Worm (Caenorhabditis elegans): ENCODE data around the gene C07A12.2.

C07A12.2 gene

DNA sequence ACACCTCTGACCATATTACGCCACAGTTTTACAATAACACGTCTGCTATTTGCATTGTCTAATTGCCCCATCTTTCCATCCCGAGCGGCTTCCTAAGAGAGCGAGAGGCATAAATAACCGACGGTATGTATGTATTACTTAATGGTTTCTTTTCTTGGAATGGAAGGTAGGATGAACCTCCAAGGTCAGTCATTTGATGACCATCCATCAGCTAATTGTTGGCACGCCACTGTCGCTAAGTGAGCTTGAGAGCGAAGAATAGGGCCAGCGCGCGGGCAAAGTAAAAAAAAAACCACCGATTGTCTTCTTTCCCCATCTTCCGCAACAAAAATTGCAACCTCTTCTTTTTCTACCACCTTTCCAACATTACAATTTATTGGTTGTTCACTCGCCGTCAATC lies 11.4 kb downstream of the C07A12.2 start:
- TF ChIP-seq mbf-1 (tag; optimal IDR thresholded peaks at IDR 0.05) (no peak), nhr-11 (tag; optimal IDR thresholded peaks at IDR 0.05) (no peak), snpc-4 (tag; optimal IDR thresholded peaks at IDR 0.05) (no peak), lsy-2 (tag; optimal IDR thresholded peaks at IDR 0.05) (no peak), zag-1 (tag; optimal IDR thresholded peaks at IDR 0.05) (no peak), elt-3 (tag; optimal IDR thresholded peaks at IDR 0.05) (no peak), sem-4 (tag; optimal IDR thresholded peaks at IDR 0.05) (peak; percentile 20), R02D3.7 (tag; optimal IDR thresholded peaks at IDR 0.05) (no peak), nhr-25 (tag; optimal IDR thresholded peaks at IDR 0.05) (peak; percentile 34)

DNA sequence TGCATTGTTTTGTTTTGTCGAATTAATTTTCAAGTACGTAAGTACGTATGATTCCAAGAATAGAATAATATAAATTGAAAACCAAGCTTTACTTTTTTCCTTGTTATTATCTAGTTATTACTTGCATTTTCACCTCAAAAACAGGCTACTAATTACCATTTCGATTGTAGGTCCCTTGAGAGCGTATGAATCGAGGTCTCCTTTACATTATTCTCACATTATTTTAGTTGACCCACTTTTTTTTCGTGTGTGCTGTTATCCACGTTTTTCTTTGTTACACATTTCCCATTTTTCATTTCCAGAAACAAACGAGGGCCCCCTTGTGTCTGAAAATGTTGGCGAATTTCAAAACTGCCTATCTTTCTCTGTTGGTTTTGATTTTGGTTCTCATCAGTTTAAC lies 17.2 kb downstream of the C07A12.2 start, which contains the start of gene C05E11.6:
C05E11.6 (plus strand) TSS at position 301 of the 400 bp plus-strand sequence.
- TF ChIP-seq nhr-23 (tag; optimal IDR thresholded peaks at IDR 0.05) (no peak), nhr-11 (tag; optimal IDR thresholded peaks at IDR 0.05) (no peak), gmeb-1 (tag; optimal IDR thresholded peaks at IDR 0.05) (no peak), nhr-129 (tag; optimal IDR thresholded peaks at IDR 0.05) (no peak), C34F6.9 (tag; optimal IDR thresholded peaks at IDR 0.05) (no peak), nhr-21 (tag; optimal IDR thresholded peaks at IDR 0.05) (no peak), dmd-4 (tag; optimal IDR thresholded peaks at IDR 0.05) (no peak), blmp-1 (tag; optimal IDR thresholded peaks at IDR 0.05; ENCODE audit: insufficient read depth) (no peak), sma-3 (GFP tag; optimal IDR thresholded peaks at IDR 0.05) (no peak), nhr-6 (tag; optimal IDR thresholded peaks at IDR 0.05) (no peak), F13H6.1 (tag; optimal IDR thresholded peaks at IDR 0.05) (no peak), unc-39 (tag; optimal IDR thresholded peaks at IDR 0.05) (no peak), mbf-1 (tag; optimal IDR thresholded peaks at IDR 0.05) (no peak), unc-62 (GFP tag; optimal IDR thresholded peaks at IDR 0.05) (no peak)

DNA sequence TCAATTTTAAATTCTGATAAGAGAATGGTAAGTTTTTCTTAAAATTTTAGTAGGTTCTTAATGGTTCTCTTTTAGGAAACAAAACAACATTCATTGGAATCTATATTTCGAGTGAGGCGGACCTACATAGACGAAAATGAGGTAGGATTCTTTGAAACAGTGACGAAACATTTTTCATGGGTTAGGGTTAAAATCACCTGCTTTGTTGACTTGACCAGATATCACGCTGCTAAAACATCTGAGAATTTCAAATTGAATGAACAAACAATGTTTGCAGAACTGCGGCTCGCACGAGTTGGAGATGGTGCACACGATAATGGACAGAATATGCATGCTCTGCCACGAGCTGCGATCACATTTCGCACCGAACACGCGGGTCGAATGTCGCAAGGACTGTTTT lies 17.6 kb downstream of the C07A12.2 start:
- TF ChIP-seq unc-39 (tag; optimal IDR thresholded peaks at IDR 0.05) = no peak
- TF ChIP-seq gmeb-1 (tag; optimal IDR thresholded peaks at IDR 0.05) = no peak
- TF ChIP-seq snpc-4 (tag; optimal IDR thresholded peaks at IDR 0.05) = no peak
- no peak for TF ChIP-seq Y55F3AM.14 (GFP tag; optimal IDR thresholded peaks at IDR 0.05)
- no peak for TF ChIP-seq ZK546.5 (tag; optimal IDR thresholded peaks at IDR 0.05)
- no peak for TF ChIP-seq fos-1 (tag; optimal IDR thresholded peaks at IDR 0.05)
- TF ChIP-seq crh-2 (tag; optimal IDR thresholded peaks at IDR 0.05) = no peak
- TF ChIP-seq nhr-129 (tag; optimal IDR thresholded peaks at IDR 0.05) = no peak
- TF ChIP-seq nhr-6 (tag; optimal IDR thresholded peaks at IDR 0.05) = no peak
- TF ChIP-seq elt-3 (tag; optimal IDR thresholded peaks at IDR 0.05) = no peak
- TF ChIP-seq nhr-21 (tag; optimal IDR thresholded peaks at IDR 0.05) = no peak
- TF ChIP-seq blmp-1 (tag; optimal IDR thresholded peaks at IDR 0.05; ENCODE audit: insufficient read depth) = no peak
- no peak for TF ChIP-seq sem-4 (tag; optimal IDR thresholded peaks at IDR 0.05)
- TF ChIP-seq mbf-1 (tag; optimal IDR thresholded peaks at IDR 0.05) = no peak
- no peak for TF ChIP-seq ceh-16 (tag; optimal IDR thresholded peaks at IDR 0.05)
- TF ChIP-seq ztf-1 (GFP tag; conservative IDR thresholded peaks at IDR 0.05) = no peak

DNA sequence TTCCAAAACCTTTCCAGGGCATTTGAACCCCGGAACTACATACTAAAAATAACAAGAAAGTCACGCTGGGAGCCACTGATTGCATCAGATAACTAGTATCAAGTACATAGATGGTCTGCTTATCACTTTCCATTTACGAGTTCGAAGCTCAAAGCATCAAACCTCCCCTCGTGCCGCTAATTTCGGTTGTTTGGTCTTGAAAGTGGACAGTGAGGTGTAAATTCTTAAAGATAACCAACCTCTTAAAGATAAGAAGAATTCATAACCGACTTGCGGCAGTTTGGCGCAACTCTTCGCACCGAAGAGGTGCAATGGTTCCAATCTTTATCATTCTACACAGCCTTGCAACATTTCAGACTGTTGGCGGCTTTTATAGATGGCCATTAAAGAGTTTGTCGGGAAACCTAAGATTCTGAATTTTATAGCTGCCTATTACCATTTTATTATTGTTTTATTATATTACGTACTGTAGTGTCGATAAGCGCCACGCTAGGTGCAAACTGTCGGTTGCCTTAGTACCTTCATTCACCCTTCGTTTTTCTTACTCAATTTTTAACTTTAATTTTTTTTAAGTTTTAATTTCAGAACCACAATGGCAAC lies 20.2 kb downstream of the C07A12.2 start, which contains the start of gene amt-4:
amt-4 (plus strand) TSS at position 586 of the 600 bp plus-strand sequence.
- no peak for TF ChIP-seq nhr-10 (tag; optimal IDR thresholded peaks at IDR 0.05)
- peak in 1 of 2 experiments; percentile 56 for TF ChIP-seq mdl-1 (tag; optimal IDR thresholded peaks at IDR 0.05)
- no peak for TF ChIP-seq nhr-12 (tag; optimal IDR thresholded peaks at IDR 0.05)
- TF ChIP-seq dmd-4 (tag; optimal IDR thresholded peaks at IDR 0.05) = no peak
- no peak for TF ChIP-seq ztf-4 (tag; optimal IDR thresholded peaks at IDR 0.05)
- no peak for TF ChIP-seq nhr-21 (tag; optimal IDR thresholded peaks at IDR 0.05)
- TF ChIP-seq ZK546.5 (tag; optimal IDR thresholded peaks at IDR 0.05) = no peak
- TF ChIP-seq mbf-1 (tag; optimal IDR thresholded peaks at IDR 0.05) = no peak
- TF ChIP-seq unc-39 (tag; optimal IDR thresholded peaks at IDR 0.05) = no peak
- TF ChIP-seq snpc-4 (tag; optimal IDR thresholded peaks at IDR 0.05) = no peak
- peak; percentile 50 for TF ChIP-seq F13H6.1 (tag; optimal IDR thresholded peaks at IDR 0.05)
- no peak for TF ChIP-seq R02D3.7 (tag; optimal IDR thresholded peaks at IDR 0.05)
- peak; percentile 45 for TF ChIP-seq crh-2 (tag; optimal IDR thresholded peaks at IDR 0.05)
- peak; percentile 42 for TF ChIP-seq gmeb-1 (tag; optimal IDR thresholded peaks at IDR 0.05)
- no peak for TF ChIP-seq nhr-25 (tag; optimal IDR thresholded peaks at IDR 0.05)
- TF ChIP-seq nhr-129 (tag; optimal IDR thresholded peaks at IDR 0.05) = peak; percentile 79
- TF ChIP-seq egl-27 (tag; optimal IDR thresholded peaks at IDR 0.05) = no peak
- no peak for TF ChIP-seq ama-1 (optimal IDR thresholded peaks at IDR 0.05)
- TF ChIP-seq lsy-2 (tag; optimal IDR thresholded peaks at IDR 0.05) = no peak
- no peak for TF ChIP-seq elt-3 (tag; optimal IDR thresholded peaks at IDR 0.05)
- TF ChIP-seq sma-3 (GFP tag; optimal IDR thresholded peaks at IDR 0.05) = no peak
- no peak for TF ChIP-seq elt-1 (tag; optimal IDR thresholded peaks at IDR 0.05)
- peak; percentile 80 for TF ChIP-seq fos-1 (tag; optimal IDR thresholded peaks at IDR 0.05)
- TF ChIP-seq aly-2 (tag; optimal IDR thresholded peaks at IDR 0.05) = no peak
- no peak for TF ChIP-seq peb-1 (tag; optimal IDR thresholded peaks at IDR 0.05)
- TF ChIP-seq unc-62 (GFP tag; optimal IDR thresholded peaks at IDR 0.05) = no peak
- TF ChIP-seq ceh-82 (tag; optimal IDR thresholded peaks at IDR 0.05) = no peak
- TF ChIP-seq skn-1 (tag; optimal IDR thresholded peaks at IDR 0.05) = no peak
- no peak for TF ChIP-seq ztf-11 (tag; optimal IDR thresholded peaks at IDR 0.05)
- TF ChIP-seq Y55F3AM.14 (GFP tag; optimal IDR thresholded peaks at IDR 0.05) = no peak
- TF ChIP-seq unc-55 (GFP tag; optimal IDR thresholded peaks at IDR 0.05) = no peak
- TF ChIP-seq blmp-1 (tag; optimal IDR thresholded peaks at IDR 0.05; ENCODE audit: insufficient read depth) = no peak
- TF ChIP-seq ztf-1 (GFP tag; conservative IDR thresholded peaks at IDR 0.05) = no peak
- peak; percentile 82 for TF ChIP-seq sma-9 (GFP tag; optimal IDR thresholded peaks at IDR 0.05)
- no peak for TF ChIP-seq sma-9 (tag; optimal IDR thresholded peaks at IDR 0.05)
- TF ChIP-seq lin-39 (tag; optimal IDR thresholded peaks at IDR 0.05) = no peak
- TF ChIP-seq zag-1 (tag; optimal IDR thresholded peaks at IDR 0.05) = no peak
- TF ChIP-seq mab-5 (tag; optimal IDR thresholded peaks at IDR 0.05) = no peak
